Worm (Caenorhabditis elegans) whole organism, L4 larva: ENCODE results near the gene B0212.3.

ENCODE experiments used
- Y105C5A.15 ChIP-seq: fragments of 200-800 bp; sonication (Bioruptor generic); IDR thresholded peaks from 2 replicates; pipeline ENCODE4 v1.3.6; 2022; ENCODE audit warnings: missing genetic modification characterization, missing compliant biosample characterization
- ama-1 ChIP-seq: fragments of 150-350 bp; optimal IDR thresholded peaks from 2 replicates; lab custom pipeline; 2014; ENCODE audit warnings: inconsistent platforms, mixed read lengths
- egl-43 ChIP-seq: fragments of 200-800 bp; sonication (Bioruptor generic); IDR thresholded peaks from 2 replicates; pipeline ENCODE4 v1.3.6; 2022; ENCODE audit warnings: missing genetic modification reagents, missing genetic modification characterization, missing compliant biosample characterization
- mdl-1 ChIP-seq, 2 experiments: fragments of 150-350 bp in 1 of 2; sonication (generic microtip) in 1 of 2; optimal IDR thresholded peaks; 2 replicates each; lab custom pipeline; 2014 to 2017; ENCODE audit warnings: missing biosample characterization in 2 of 2, missing genetic modification characterization in 2 of 2
- nhr-102 ChIP-seq: sonication (generic microtip); optimal IDR thresholded peaks from 2 replicates; lab custom pipeline; 2016; ENCODE audit warnings: mild to moderate bottlenecking, missing genetic modification characterization, moderate library complexity, missing compliant biosample characterization
- nhr-25 ChIP-seq: sonication (generic microtip); optimal IDR thresholded peaks from 2 replicates; lab custom pipeline; 2017; ENCODE audit warnings: missing genetic modification characterization, mild to moderate bottlenecking, missing compliant biosample characterization, antibody characterized with exemption, moderate library complexity, borderline replicate concordance; ENCODE audit not compliant: insufficient read depth
- php-3 ChIP-seq: fragments of 200-800 bp; sonication (Bioruptor generic); IDR thresholded peaks from 2 replicates; pipeline ENCODE4 v1.3.6; 2022; ENCODE audit warnings: missing genetic modification reagents, missing genetic modification characterization, missing compliant biosample characterization
- set-16 ChIP-seq: fragments of 200-800 bp; sonication (Bioruptor generic); IDR thresholded peaks from 2 replicates; pipeline ENCODE4 v1.3.6; 2022; ENCODE audit warnings: missing genetic modification reagents, missing genetic modification characterization, missing compliant biosample characterization
- tra-1 ChIP-seq: fragments of 200-800 bp; sonication (Bioruptor generic); IDR thresholded peaks from 2 replicates; pipeline ENCODE4 v1.3.6; 2022; ENCODE audit warnings: missing genetic modification reagents, missing genetic modification characterization, missing compliant biosample characterization
- unc-62 ChIP-seq, 3 experiments: fragments of 150-350 bp in 1 of 3; sonication (generic microtip); optimal IDR thresholded peaks in 2 of 3; peaks in 1 of 3; 1 replicate in 1 of 3; 2 replicates in 2 of 3; lab custom pipeline; 2014 to 2017; ENCODE audit warnings: missing biosample characterization in 3 of 3, missing genetic modification characterization in 3 of 3, missing genetic modification reagents in 3 of 3, missing genotype in 1 of 3
- zfp-2 ChIP-seq: sonication (generic microtip); optimal IDR thresholded peaks from 2 replicates; lab custom pipeline; 2016; ENCODE audit warnings: mild to moderate bottlenecking, missing genetic modification characterization, missing compliant biosample characterization

The B0212.3 gene

DNA sequence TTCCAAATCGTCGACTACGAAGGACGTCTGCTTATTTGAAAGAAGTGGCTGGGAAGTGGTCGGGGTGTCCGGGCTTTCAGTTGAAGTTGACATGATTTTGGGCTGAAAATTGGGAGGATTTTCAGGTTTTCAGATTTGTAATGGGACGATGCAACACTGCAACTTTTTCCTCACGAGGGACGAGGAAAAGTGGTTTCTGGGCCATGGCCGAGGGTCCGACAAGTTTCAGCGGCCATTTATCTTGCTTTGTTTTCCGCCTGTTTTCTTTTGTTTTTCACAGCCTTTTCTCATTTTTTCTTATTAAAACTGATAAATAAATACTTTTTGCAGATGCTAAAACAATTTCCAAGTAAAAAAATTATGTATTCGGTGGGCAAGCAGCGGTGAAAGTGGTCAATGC, 42.8 kb downstream of the B0212.3 start, which contains the start of gene blos-7:
Gene blos-7, minus strand, starts transcription at position 101 of the 400 bp plus-strand sequence.
- TF ChIP-seq set-16 (GFP tag; lab: Robert Waterston, UW) (0 out of 2 replicates have a peak, but pooled peaks have one; percentile 14), tra-1 (GFP tag; lab: Robert Waterston, UW) (0 out of 2 replicates have a peak, but pooled peaks have one; percentile 26)

DNA sequence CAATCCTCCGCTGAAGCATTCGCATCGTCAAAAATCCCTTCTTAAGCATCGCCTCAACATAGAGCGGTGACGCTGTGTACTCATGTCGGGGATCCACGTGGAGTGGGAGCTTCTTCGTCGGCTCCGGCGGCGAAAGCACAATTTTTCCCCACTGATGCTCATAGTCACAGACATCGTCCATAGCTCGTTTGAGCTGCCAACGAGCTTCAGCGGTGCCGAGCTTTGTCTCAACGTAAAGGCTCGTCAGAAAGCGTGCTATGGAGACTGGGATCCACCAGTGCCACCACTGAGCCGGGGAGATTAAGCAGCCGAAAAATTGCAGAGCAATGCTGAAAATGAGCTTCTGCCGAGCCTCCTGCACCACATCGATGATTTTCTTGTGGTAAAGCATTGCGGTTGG, 50.8 kb downstream of the B0212.3 start:
- TF ChIP-seq unc-62 (GFP tag; optimal IDR thresholded peaks at IDR 0.05 in 1 of 2; lab: Kevin White, UChicago) (no peak), unc-62 (tag; optimal IDR thresholded peaks at IDR 0.05; lab: Kevin White, UChicago) (no peak), nhr-102 (tag; lab: Kevin White, UChicago) (no peak), Y105C5A.15 (GFP tag; lab: Robert Waterston, UW) (no peak), php-3 (GFP tag; lab: Robert Waterston, UW) (0 out of 2 replicates have a peak, but pooled peaks have one; percentile 22), zfp-2 (tag; lab: Kevin White, UChicago) (no peak), ama-1 (no peak), nhr-25 (tag; lab: Kevin White, UChicago) (no peak), egl-43 (GFP tag; lab: Robert Waterston, UW) (no peak), set-16 (GFP tag; lab: Robert Waterston, UW) (peak; percentile 57), mdl-1 (tag; optimal IDR thresholded peaks at IDR 0.05; lab: Kevin White, UChicago) (no peak)
